Fruit fly (Drosophila melanogaster) whole organism, wandering third instar larva: ENCODE measurements around the gene Drice.

Source experiments
- CrebA ChIP-seq: fragments of 200-800 bp; sonication (Bioruptor generic); optimal IDR thresholded peaks from 2 replicates; lab custom pipeline; 2016; ENCODE audit warnings: missing biosample characterization, mild to moderate bottlenecking, missing genetic modification characterization, borderline replicate concordance
- Dfd ChIP-seq: fragments of >200 bp; optimal IDR thresholded peaks from 2 replicates; lab custom pipeline; 2017; ENCODE audit warnings: missing biosample characterization, missing genetic modification characterization
- Hnf4 ChIP-seq: fragments of 200-800 bp; sonication (Bioruptor generic); optimal IDR thresholded peaks from 2 replicates; lab custom pipeline; 2016; ENCODE audit warnings: missing biosample characterization, mild to moderate bottlenecking, missing genetic modification characterization
- Hr78 ChIP-seq: fragments of >200 bp; optimal IDR thresholded peaks from 2 replicates; lab custom pipeline; 2017; ENCODE audit warnings: missing biosample characterization, missing genetic modification characterization
- Jra ChIP-seq: sonication (Bioruptor generic); optimal IDR thresholded peaks from 2 replicates; lab custom pipeline; 2016; ENCODE audit warnings: missing biosample characterization, missing genetic modification characterization
- Mio ChIP-seq: sonication (Bioruptor generic); optimal IDR thresholded peaks from 2 replicates; lab custom pipeline; 2016; ENCODE audit warnings: missing biosample characterization, missing genetic modification characterization
- Myc ChIP-seq: fragments of >200 bp; optimal IDR thresholded peaks from 2 replicates; lab custom pipeline; 2017
- N ChIP-seq: fragments of >200 bp; optimal IDR thresholded peaks from 2 replicates; lab custom pipeline; 2018; ENCODE audit warnings: missing biosample characterization, missing external identifiers, missing genetic modification characterization
- Vsx2 ChIP-seq: fragments of 200-300, 225-300 bp; sonication (Bioruptor generic); optimal IDR thresholded peaks from 2 replicates; lab custom pipeline; 2018; ENCODE audit warnings: missing biosample characterization, missing genetic modification characterization; ENCODE audit not compliant: partially characterized antibody
- brk ChIP-seq: fragments of 200-800 bp; sonication (Bioruptor generic); optimal IDR thresholded peaks from 2 replicates; lab custom pipeline; 2016; ENCODE audit warnings: missing biosample characterization, mild to moderate bottlenecking, missing genetic modification characterization
- dl ChIP-seq, 2 experiments: fragments of 175-275, 200-275 bp in 1 of 2; fragments of 200-275 bp in 1 of 2; sonication (Bioruptor generic); optimal IDR thresholded peaks; lab custom pipeline; 2018; ENCODE audit warnings: mild to moderate bottlenecking in 2 of 2, missing biosample characterization in 2 of 2, missing genetic modification characterization in 2 of 2, moderate library complexity in 2 of 2; ENCODE audit not compliant: partially characterized antibody in 2 of 2, insufficient read depth in 1 of 2
- dmrt93B ChIP-seq: fragments of 200-800 bp; sonication (Bioruptor generic); optimal IDR thresholded peaks from 2 replicates; lab custom pipeline; 2018; ENCODE audit warnings: missing biosample characterization, mild to moderate bottlenecking, missing genetic modification characterization
- dsf ChIP-seq: sonication (Bioruptor generic); optimal IDR thresholded peaks from 2 replicates; lab custom pipeline; 2016; ENCODE audit warnings: missing biosample characterization, missing genetic modification characterization, borderline replicate concordance
- jim ChIP-seq: fragments of 175-275, 200-325 bp; sonication (Bioruptor generic); optimal IDR thresholded peaks from 2 replicates; lab custom pipeline; 2016; ENCODE audit warnings: missing biosample characterization, mild to moderate bottlenecking, missing genetic modification characterization
- pan ChIP-seq: fragments of >200 bp; optimal IDR thresholded peaks from 2 replicates; lab custom pipeline; 2017

Gene Drice

dm6 chr3R:29841293-29841791 is 41.9 kb downstream of the Drice start, which contains the start of gene Cad99C (continued):
- TF ChIP-seq dmrt93B (GFP tag; lab: Kevin White, UChicago) (no peak), CrebA (no peak), N (GFP tag; lab: Kevin White, UChicago) (no peak), dl (GFP tag; optimal IDR thresholded peaks at IDR 0.05; lab: Kevin White, UChicago; ENCODE audit: insufficient read depth in 1 of 2, partially characterized antibody in 2 of 2) (peak; percentile 44 to 61), pan (lab: Kevin White, UChicago) (no peak), Dfd (GFP tag; lab: Kevin White, UChicago) (no peak), Jra (GFP tag; lab: Kevin White, UChicago) (peak; percentile 20), Vsx2 (GFP tag; lab: Kevin White, UChicago) (peak; percentile 90), jim (no peak)
- TF ChIP-seq, all 38 proteins: peak for 11

dm6 chr3R:29847126-29847525 is 47.7 kb downstream of the Drice start:
- TF ChIP-seq dsf (GFP tag; lab: Kevin White, UChicago) (no peak), Mio (no peak), Hr78 (no peak), CrebA (no peak), Myc (lab: Kevin White, UChicago) (no peak), Hnf4 (GFP tag; lab: Kevin White, UChicago) (no peak), brk (GFP tag; lab: Kevin White, UChicago) (no peak)
